Worm (Caenorhabditis elegans) whole organism, midembryonic: ENCODE data around the gene col-171.

Experiments
- T22C8.4 ChIP-seq: fragments of 200-800 bp; sonication (Bioruptor generic); IDR thresholded peaks from 2 replicates; pipeline ENCODE4 v1.3.6; 2022; ENCODE audit warnings: missing genetic modification characterization, missing compliant biosample characterization
- cog-1 ChIP-seq: sonication (generic microtip); optimal IDR thresholded peaks from 2 replicates; lab custom pipeline; 2016; ENCODE audit warnings: missing genetic modification characterization, missing compliant biosample characterization
- flt-1 ChIP-seq: fragments of 200-800 bp; sonication (Bioruptor generic); IDR thresholded peaks from 2 replicates; pipeline ENCODE4 v1.3.6; 2022; ENCODE audit warnings: missing genetic modification characterization, missing compliant biosample characterization
- klf-2 ChIP-seq: fragments of 200-800 bp; sonication (Bioruptor generic); conservative IDR thresholded peaks from 2 replicates; pipeline ENCODE4 v1.3.6; 2022; ENCODE audit warnings: missing genetic modification reagents, missing genetic modification characterization, missing compliant biosample characterization
- med-1 ChIP-seq: sonication (generic microtip); optimal IDR thresholded peaks from 2 replicates; lab custom pipeline; 2017; ENCODE audit warnings: missing genetic modification characterization, mild to moderate bottlenecking, missing compliant biosample characterization, antibody characterized with exemption, missing genetic modification reagents; ENCODE audit not compliant: insufficient read depth
- ref-1 ChIP-seq: fragments of 200-800 bp; sonication (Bioruptor generic); conservative IDR thresholded peaks from 2 replicates; pipeline ENCODE4 v1.3.6; 2022; ENCODE audit warnings: missing genetic modification reagents, missing genetic modification characterization, missing compliant biosample characterization
- tab-1 ChIP-seq: fragments of 200-800 bp; sonication (Bioruptor generic); IDR thresholded peaks from 2 replicates; pipeline ENCODE4 v1.3.6; 2022; ENCODE audit warnings: missing genetic modification characterization, missing compliant biosample characterization
- ztf-23 ChIP-seq: fragments of 200-800 bp; sonication (Bioruptor generic); IDR thresholded peaks from 2 replicates; pipeline ENCODE4 v1.3.6; 2022; ENCODE audit warnings: missing genetic modification reagents, missing genetic modification characterization, missing compliant biosample characterization
- ztf-29 ChIP-seq: fragments of 200-800 bp; sonication (Bioruptor generic); IDR thresholded peaks from 2 replicates; pipeline ENCODE4 v1.3.6; 2022; ENCODE audit warnings: missing genetic modification reagents, missing genetic modification characterization, missing compliant biosample characterization

The col-171 gene

ce11 chrX:6337338-6337737 lies 3.2 kb downstream of the col-171 start:
- TF ChIP-seq T22C8.4 (GFP tag; lab: Robert Waterston, UW) (no peak), tab-1 (GFP tag; lab: Robert Waterston, UW) (no peak)

ce11 chrX:6337951-6338350 lies 3.9 kb downstream of the col-171 start, which contains the start of gene C03B1.13:
C03B1.13 (minus strand) TSS chrX:6338051.
- TF ChIP-seq flt-1: no peak
- no peak for TF ChIP-seq tab-1 (GFP tag; lab: Robert Waterston, UW)
- TF ChIP-seq med-1 (GFP tag; lab: Kevin White, UChicago): no peak
- no peak for TF ChIP-seq ztf-29 (GFP tag; lab: Robert Waterston, UW)
- no peak for TF ChIP-seq T22C8.4 (GFP tag; lab: Robert Waterston, UW)
- no peak for TF ChIP-seq ztf-23 (GFP tag; lab: Robert Waterston, UW)
- TF ChIP-seq cog-1: no peak
- no peak for TF ChIP-seq ref-1 (GFP tag; lab: Robert Waterston, UW)
- no peak for TF ChIP-seq klf-2 (GFP tag; lab: Robert Waterston, UW)

DNA sequence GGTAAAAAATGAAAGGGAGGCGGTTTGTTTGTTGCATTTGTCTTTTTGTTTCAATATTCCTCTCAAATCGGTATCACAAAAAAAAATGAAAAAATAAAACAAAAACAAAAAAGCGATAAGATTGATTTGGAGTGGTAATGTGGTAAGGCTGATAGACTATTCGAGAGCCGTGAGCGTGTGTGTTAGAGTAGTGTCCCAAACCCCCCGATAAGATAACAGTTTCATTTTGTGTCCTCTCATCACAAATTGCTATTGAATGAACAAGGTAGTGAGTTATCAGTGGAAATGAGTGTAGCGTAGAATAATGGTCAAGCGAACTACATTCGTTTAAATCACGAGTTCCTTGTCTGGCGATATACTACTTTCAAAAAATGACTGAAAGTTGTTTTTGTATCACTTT lies 4.3 kb downstream of the col-171 start:
- TF ChIP-seq flt-1 (no peak), cog-1 (no peak), ztf-23 (GFP tag; lab: Robert Waterston, UW) (no peak), ref-1 (GFP tag; lab: Robert Waterston, UW) (no peak), med-1 (GFP tag; lab: Kevin White, UChicago) (no peak), ztf-29 (GFP tag; lab: Robert Waterston, UW) (no peak), T22C8.4 (GFP tag; lab: Robert Waterston, UW) (no peak), tab-1 (GFP tag; lab: Robert Waterston, UW) (no peak), klf-2 (GFP tag; lab: Robert Waterston, UW) (no peak)

ce11 chrX:6341513-6341912 lies 7.4 kb downstream of the col-171 start, which contains the start of gene C03B1.7:
C03B1.7 (plus strand) TSS chrX:6341813.
- no peak for TF ChIP-seq flt-1
- TF ChIP-seq ztf-29 (GFP tag; lab: Robert Waterston, UW): no peak
- no peak for TF ChIP-seq ztf-23 (GFP tag; lab: Robert Waterston, UW)
- no peak for TF ChIP-seq ref-1 (GFP tag; lab: Robert Waterston, UW)
- no peak for TF ChIP-seq cog-1
- TF ChIP-seq tab-1 (GFP tag; lab: Robert Waterston, UW): no peak
- no peak for TF ChIP-seq med-1 (GFP tag; lab: Kevin White, UChicago)
- TF ChIP-seq klf-2 (GFP tag; lab: Robert Waterston, UW): no peak
- TF ChIP-seq T22C8.4 (GFP tag; lab: Robert Waterston, UW): no peak

DNA sequence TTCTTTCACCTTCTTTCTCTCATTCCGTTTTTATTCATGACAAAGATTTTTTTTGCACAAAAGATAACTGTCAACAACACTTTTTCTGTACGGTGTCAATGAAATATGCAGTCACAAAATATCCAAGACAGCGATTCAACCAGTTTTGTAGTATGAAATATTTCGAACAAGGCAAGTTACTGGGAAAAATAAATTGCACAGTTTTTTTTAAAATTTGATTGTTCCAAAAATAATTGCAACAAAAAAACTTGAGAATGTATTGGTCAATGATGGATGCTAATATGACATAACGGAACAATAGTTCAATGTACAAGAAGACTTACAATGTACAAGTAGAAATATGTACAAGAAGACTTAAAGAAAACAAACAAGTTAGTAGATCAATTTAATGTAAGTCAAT lies 11.7 kb downstream of the col-171 start:
- TF ChIP-seq ztf-23 (GFP tag; lab: Robert Waterston, UW) (no peak), klf-2 (GFP tag; lab: Robert Waterston, UW) (no peak), cog-1 (no peak), ztf-29 (GFP tag; lab: Robert Waterston, UW) (no peak), T22C8.4 (GFP tag; lab: Robert Waterston, UW) (no peak), med-1 (GFP tag; lab: Kevin White, UChicago) (no peak), tab-1 (GFP tag; lab: Robert Waterston, UW) (no peak), flt-1 (no peak), ref-1 (GFP tag; lab: Robert Waterston, UW) (no peak)

- no peak for TF ChIP-seq T22C8.4 (GFP tag; lab: Robert Waterston, UW)
- TF ChIP-seq med-1 (GFP tag; lab: Kevin White, UChicago): no peak
- no peak for TF ChIP-seq klf-2 (GFP tag; lab: Robert Waterston, UW)
- TF ChIP-seq flt-1: no peak
- no peak for TF ChIP-seq ref-1 (GFP tag; lab: Robert Waterston, UW)
- TF ChIP-seq ztf-23 (GFP tag; lab: Robert Waterston, UW): no peak
- TF ChIP-seq tab-1 (GFP tag; lab: Robert Waterston, UW): no peak
- no peak for TF ChIP-seq ztf-29 (GFP tag; lab: Robert Waterston, UW)
- TF ChIP-seq cog-1: no peak
Observed at ce11 chrX:6347013-6347412, 12.9 kb downstream of the col-171 start, which contains the start of gene C03B1.9. C03B1.9 (minus strand) TSS chrX:6347113.

ce11 chrX:6350016-6350415 lies 15.9 kb downstream of the col-171 start, which contains the start of gene C03B1.6:
C03B1.6 (plus strand) TSS chrX:6350316.
- no peak for TF ChIP-seq ztf-23 (GFP tag; lab: Robert Waterston, UW)
- TF ChIP-seq tab-1 (GFP tag; lab: Robert Waterston, UW): no peak
- TF ChIP-seq klf-2 (GFP tag; lab: Robert Waterston, UW): no peak
- no peak for TF ChIP-seq ref-1 (GFP tag; lab: Robert Waterston, UW)
- TF ChIP-seq med-1 (GFP tag; lab: Kevin White, UChicago): no peak
- no peak for TF ChIP-seq T22C8.4 (GFP tag; lab: Robert Waterston, UW)

ce11 chrX:6353763-6354162 lies 19.7 kb downstream of the col-171 start:
- TF ChIP-seq ztf-29 (GFP tag; lab: Robert Waterston, UW): no peak

- no peak for TF ChIP-seq cog-1
- TF ChIP-seq ztf-23 (GFP tag; lab: Robert Waterston, UW): no peak
- TF ChIP-seq ztf-29 (GFP tag; lab: Robert Waterston, UW): no peak
- TF ChIP-seq klf-2 (GFP tag; lab: Robert Waterston, UW): no peak
- TF ChIP-seq ref-1 (GFP tag; lab: Robert Waterston, UW): no peak
- no peak for TF ChIP-seq flt-1
- TF ChIP-seq T22C8.4 (GFP tag; lab: Robert Waterston, UW): no peak
- TF ChIP-seq med-1 (GFP tag; lab: Kevin White, UChicago): no peak
- TF ChIP-seq tab-1 (GFP tag; lab: Robert Waterston, UW): no peak
Observed at ce11 chrX:6355030-6355635, 21.0 kb downstream of the col-171 start, which contains the start of gene C03B1.5. C03B1.5 (plus strand) TSS chrX:6355585.
